Fruit fly (Drosophila melanogaster) whole organism, embryonic: ENCODE measurements around the gene CG1840.

Experiments used
- Abd-B ChIP-seq: fragments of 200-800 bp; sonication (Bioruptor generic); optimal IDR thresholded peaks from 2 replicates; lab custom pipeline; 2018; ENCODE audit warnings: missing biosample characterization, mild to moderate bottlenecking, missing genetic modification characterization, moderate library complexity
- Adf1 ChIP-seq: fragments of 200-800 bp; sonication (Bioruptor generic); IDR thresholded peaks from 2 replicates; pipeline ENCODE4 v1.3.6; 2022; ENCODE audit warnings: missing biosample characterization, missing genetic modification characterization
- CG10147 ChIP-seq: fragments of 200-800 bp; sonication (Bioruptor generic); optimal IDR thresholded peaks from 2 replicates; lab custom pipeline; 2019; ENCODE audit warnings: missing biosample characterization, mild to moderate bottlenecking, missing genetic modification characterization, moderate library complexity
- CG10462 ChIP-seq: fragments of 200-800 bp; sonication (Bioruptor generic); optimal IDR thresholded peaks from 2 replicates; lab custom pipeline; 2016; ENCODE audit warnings: missing biosample characterization, missing genetic modification characterization
- CG10543 ChIP-seq: fragments of 200-800 bp; sonication (Bioruptor generic); optimal IDR thresholded peaks from 3 replicates; lab custom pipeline; 2017; ENCODE audit warnings: missing biosample characterization, mild to moderate bottlenecking, missing genetic modification characterization, moderate library complexity
- CG12071 ChIP-seq: fragments of 200-800 bp; sonication (Bioruptor generic); optimal IDR thresholded peaks from 3 replicates; lab custom pipeline; 2018; ENCODE audit warnings: missing biosample characterization, mild to moderate bottlenecking, missing genetic modification characterization
- CG15011 ChIP-seq: fragments of 200-800 bp; sonication (Bioruptor generic); optimal IDR thresholded peaks from 3 replicates; lab custom pipeline; 2018; ENCODE audit warnings: missing biosample characterization, mild to moderate bottlenecking, missing genetic modification characterization
- CG17385 ChIP-seq: fragments of 200-800 bp; sonication (Bioruptor generic); optimal IDR thresholded peaks from 3 replicates; lab custom pipeline; 2018; ENCODE audit warnings: missing biosample characterization, mild to moderate bottlenecking, missing genetic modification characterization
- CG17568 ChIP-seq: fragments of 200-800 bp; sonication (Bioruptor generic); optimal IDR thresholded peaks from 2 replicates; lab custom pipeline; 2018; ENCODE audit warnings: missing biosample characterization, mild to moderate bottlenecking, missing genetic modification characterization, moderate library complexity
- CG2199 ChIP-seq: fragments of 200-800 bp; sonication (Bioruptor generic); IDR thresholded peaks from 3 replicates; pipeline ENCODE4 v1.3.6; 2022; ENCODE audit warnings: missing biosample characterization, missing genetic modification characterization
- CG3281 ChIP-seq: fragments of 200-800 bp; sonication (Bioruptor generic); optimal IDR thresholded peaks from 3 replicates; lab custom pipeline; 2017; ENCODE audit warnings: missing biosample characterization, mild to moderate bottlenecking, missing genetic modification characterization
- CG42726 ChIP-seq: fragments of 200-800 bp; sonication (Bioruptor generic); IDR thresholded peaks from 2 replicates; pipeline ENCODE4 v1.3.6; 2022; ENCODE audit warnings: missing biosample characterization, missing genetic modification characterization; ENCODE audit not compliant: partially characterized antibody
- CG4854 ChIP-seq: fragments of 200-800 bp; sonication (Bioruptor generic); optimal IDR thresholded peaks from 2 replicates; lab custom pipeline; 2016; ENCODE audit warnings: missing biosample characterization, missing genetic modification characterization, inconsistent platforms
- CG5180 ChIP-seq: fragments of 200-800 bp; sonication (Bioruptor generic); optimal IDR thresholded peaks from 3 replicates; lab custom pipeline; 2017; ENCODE audit warnings: missing biosample characterization, missing genetic modification characterization, mild to moderate bottlenecking, moderate library complexity, missing genetic modification reagents
- CG7357 ChIP-seq: fragments of 200-800 bp; sonication (Bioruptor generic); IDR thresholded peaks from 3 replicates; pipeline ENCODE4 v1.3.6; 2022; ENCODE audit warnings: missing biosample characterization, missing genetic modification characterization
- CG8281 ChIP-seq: fragments of 200-800 bp; sonication (Bioruptor generic); optimal IDR thresholded peaks from 2 replicates; lab custom pipeline; 2018; ENCODE audit warnings: missing biosample characterization, mild to moderate bottlenecking, missing genetic modification characterization, moderate library complexity
- CG8388 ChIP-seq: fragments of 200-800 bp; sonication (Bioruptor generic); optimal IDR thresholded peaks from 2 replicates; lab custom pipeline; 2019; ENCODE audit warnings: missing biosample characterization, mild to moderate bottlenecking, missing genetic modification characterization, moderate library complexity
- CG9817 ChIP-seq: fragments of 200-800 bp; sonication (Bioruptor generic); optimal IDR thresholded peaks from 2 replicates; lab custom pipeline; 2018; ENCODE audit warnings: missing biosample characterization, mild to moderate bottlenecking, missing genetic modification characterization, moderate library complexity
- CHES-1-like ChIP-seq: fragments of 200-800 bp; sonication (Bioruptor generic); optimal IDR thresholded peaks from 2 replicates; lab custom pipeline; 2016; ENCODE audit warnings: missing biosample characterization, missing genetic modification characterization
- Doc2 ChIP-seq: fragments of 200-800 bp; sonication (Bioruptor generic); IDR thresholded peaks from 2 replicates; pipeline ENCODE4 v1.3.6; 2022; ENCODE audit warnings: missing biosample characterization, missing genetic modification characterization
- Eip74EF ChIP-seq, 2 experiments: fragments of 200-800 bp in 1 of 2; fragments of >200 bp in 1 of 2; sonication (Bioruptor generic) in 1 of 2; optimal IDR thresholded peaks; 2 replicates each; lab custom pipeline; 2017 to 2019; ENCODE audit warnings: missing biosample characterization in 2 of 2, missing genetic modification characterization in 2 of 2, mild to moderate bottlenecking in 1 of 2, moderate library complexity in 1 of 2
- Mes4 ChIP-seq: fragments of 200-800 bp; sonication (Bioruptor generic); optimal IDR thresholded peaks from 2 replicates; lab custom pipeline; 2016; ENCODE audit warnings: missing biosample characterization, missing genetic modification characterization
- Mrtf ChIP-seq: fragments of 200-800 bp; sonication (Bioruptor generic); IDR thresholded peaks from 3 replicates; pipeline ENCODE4 v1.3.6; 2022; ENCODE audit warnings: missing biosample characterization, missing genetic modification characterization
- Oaz ChIP-seq: fragments of 200-800 bp; sonication (Bioruptor generic); IDR thresholded peaks from 2 replicates; pipeline ENCODE4 v1.3.6; 2022; ENCODE audit warnings: missing biosample characterization, missing genetic modification characterization
- Opbp ChIP-seq: fragments of 200-800 bp; sonication (Bioruptor generic); IDR thresholded peaks from 3 replicates; pipeline ENCODE4 v1.3.6; 2022; ENCODE audit warnings: missing biosample characterization, missing genetic modification characterization; ENCODE audit not compliant: partially characterized antibody
- Pdp1 ChIP-seq, 2 experiments: fragments of 200-800 bp; sonication (Bioruptor generic); optimal IDR thresholded peaks; 3 replicates each; lab custom pipeline; 2016; ENCODE audit warnings: missing biosample characterization in 2 of 2, missing genetic modification characterization in 2 of 2, mild to moderate bottlenecking in 1 of 2, moderate library complexity in 1 of 2
- Ptx1 ChIP-seq: fragments of 200-800 bp; sonication (Bioruptor generic); IDR thresholded peaks from 2 replicates; pipeline ENCODE4 v1.3.6; 2022; ENCODE audit warnings: missing biosample characterization, missing genetic modification characterization
- Sin3A ChIP-seq: fragments of >200 bp; optimal IDR thresholded peaks from 2 replicates; lab custom pipeline; 2018
- Sry-δ ChIP-seq: fragments of 200-800 bp; sonication (Bioruptor generic); optimal IDR thresholded peaks from 2 replicates; lab custom pipeline; 2016; ENCODE audit warnings: missing biosample characterization, missing genetic modification characterization
- amos ChIP-seq: fragments of 200-800 bp; sonication (Bioruptor generic); IDR thresholded peaks from 2 replicates; pipeline ENCODE4 v1.3.6; 2022; ENCODE audit warnings: missing biosample characterization, missing genetic modification characterization; ENCODE audit not compliant: partially characterized antibody
- btn ChIP-seq: fragments of 200-800 bp; sonication (Bioruptor generic); optimal IDR thresholded peaks from 2 replicates; lab custom pipeline; 2016; ENCODE audit warnings: missing biosample characterization, missing genetic modification characterization
- cad ChIP-seq: fragments of >200 bp; optimal IDR thresholded peaks from 2 replicates; lab custom pipeline; 2017; ENCODE audit warnings: missing biosample characterization, missing genetic modification characterization
- crol ChIP-seq: fragments of 200-800 bp; sonication (Bioruptor generic); IDR thresholded peaks from 2 replicates; pipeline ENCODE4 v1.3.6; 2022; ENCODE audit warnings: missing biosample characterization, missing genetic modification characterization
- dmrt11E ChIP-seq: fragments of 200-800 bp; sonication (Bioruptor generic); optimal IDR thresholded peaks from 3 replicates; lab custom pipeline; 2018; ENCODE audit warnings: missing biosample characterization, mild to moderate bottlenecking, missing genetic modification characterization, moderate library complexity
- en ChIP-seq: fragments of 200-800 bp; sonication (Bioruptor generic); optimal IDR thresholded peaks from 2 replicates; lab custom pipeline; 2016; ENCODE audit warnings: missing biosample characterization, missing genetic modification characterization
- esg ChIP-seq: fragments of 200-800 bp; sonication (Bioruptor generic); conservative IDR thresholded peaks from 2 replicates; pipeline ENCODE4 v1.3.6; 2022; ENCODE audit warnings: missing biosample characterization, missing genetic modification characterization
- hb ChIP-seq: fragments of 200-800 bp; sonication (Bioruptor generic); IDR thresholded peaks from 3 replicates; pipeline ENCODE4 v1.3.6; 2022; ENCODE audit warnings: missing biosample characterization, missing genetic modification characterization; ENCODE audit not compliant: partially characterized antibody
- insv ChIP-seq, 2 experiments: fragments of 200-800 bp; sonication (Bioruptor generic); optimal IDR thresholded peaks; 3 replicates each; lab custom pipeline; 2016 to 2018; ENCODE audit warnings: missing biosample characterization in 2 of 2, missing genetic modification characterization in 2 of 2
- ken ChIP-seq: fragments of 200-800 bp; sonication (Bioruptor generic); IDR thresholded peaks from 3 replicates; pipeline ENCODE4 v1.3.6; 2022; ENCODE audit warnings: missing biosample characterization, missing genetic modification characterization
- oc ChIP-seq: fragments of 200-800 bp; sonication (Bioruptor generic); optimal IDR thresholded peaks from 2 replicates; lab custom pipeline; 2018; ENCODE audit warnings: missing biosample characterization, mild to moderate bottlenecking, missing genetic modification characterization, moderate library complexity
- pnt ChIP-seq: fragments of 200-800 bp; sonication (Bioruptor generic); optimal IDR thresholded peaks from 3 replicates; lab custom pipeline; 2016; ENCODE audit warnings: missing biosample characterization, missing genetic modification characterization
- pzg ChIP-seq: fragments of 200-800 bp; sonication (Bioruptor generic); optimal IDR thresholded peaks from 3 replicates; lab custom pipeline; 2018; ENCODE audit warnings: missing biosample characterization, mild to moderate bottlenecking, missing genetic modification characterization, moderate library complexity
- ranshi ChIP-seq: fragments of 200-800 bp; sonication (Bioruptor generic); IDR thresholded peaks from 2 replicates; pipeline ENCODE4 v1.3.6; 2022; ENCODE audit warnings: missing biosample characterization, missing genetic modification characterization
- run ChIP-seq: fragments of 200-800 bp; sonication (Bioruptor generic); optimal IDR thresholded peaks from 3 replicates; lab custom pipeline; 2018; ENCODE audit warnings: missing biosample characterization, mild to moderate bottlenecking, missing genetic modification characterization
- scrt ChIP-seq: fragments of 200-800 bp; sonication (Bioruptor generic); optimal IDR thresholded peaks from 2 replicates; lab custom pipeline; 2018; ENCODE audit warnings: missing biosample characterization, mild to moderate bottlenecking, missing genetic modification characterization, moderate library complexity
- sd ChIP-seq: fragments of 200-800 bp; sonication (Bioruptor generic); optimal IDR thresholded peaks from 3 replicates; lab custom pipeline; 2018; ENCODE audit warnings: missing biosample characterization, mild to moderate bottlenecking, missing genetic modification characterization, moderate library complexity
- sima ChIP-seq: fragments of 200-800 bp; sonication (Bioruptor generic); optimal IDR thresholded peaks from 2 replicates; lab custom pipeline; 2016; ENCODE audit warnings: missing biosample characterization, missing genetic modification characterization
- sr ChIP-seq: fragments of 200-800 bp; sonication (Bioruptor generic); IDR thresholded peaks from 3 replicates; pipeline ENCODE4 v1.3.6; 2022; ENCODE audit warnings: missing biosample characterization, missing genetic modification characterization
- vvl ChIP-seq: fragments of 200-800 bp; sonication (Bioruptor generic); IDR thresholded peaks from 2 replicates; pipeline ENCODE4 v1.3.6; 2022; ENCODE audit warnings: missing biosample characterization, missing genetic modification characterization
- wdn ChIP-seq: fragments of 200-800 bp; sonication (Bioruptor generic); IDR thresholded peaks from 2 replicates; pipeline ENCODE4 v1.3.6; 2022; ENCODE audit warnings: missing biosample characterization, missing genetic modification characterization
- zen2 ChIP-seq: fragments of 200-800 bp; sonication (Bioruptor generic); IDR thresholded peaks from 3 replicates; pipeline ENCODE4 v1.3.6; 2022; ENCODE audit warnings: missing biosample characterization, missing genetic modification characterization; ENCODE audit not compliant: partially characterized antibody

Gene CG1840

DNA sequence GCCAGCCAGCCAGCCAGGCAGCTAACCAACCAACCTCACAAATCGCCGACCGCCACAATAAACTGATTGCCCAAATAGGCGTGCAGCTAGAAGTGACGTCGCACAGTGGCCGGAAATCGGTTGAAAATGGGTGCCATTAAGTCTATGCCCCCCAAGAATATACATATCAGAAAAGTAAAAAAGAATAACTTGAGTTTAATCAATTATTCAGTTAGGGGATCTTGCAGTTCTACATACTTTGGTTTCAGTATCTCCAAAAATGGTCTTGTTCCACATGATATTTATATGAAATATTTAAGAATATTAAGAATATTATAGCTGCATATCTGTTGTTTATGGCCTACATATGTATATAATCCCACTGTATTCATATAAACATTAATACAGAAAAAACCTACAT, 2.8 kb upstream of the CG1840 start (continued):
- no peak for TF ChIP-seq scrt
- peak; percentile 54 for TF ChIP-seq CG9817 (tag; lab: Kevin White, UChicago)
- TF ChIP-seq vvl (GFP tag; lab: Robert Waterston, UW): peak; percentile 52; the same call in 1 of the 2 replicates
- TF ChIP-seq Mes4 (GFP tag; lab: Kevin White, UChicago): no peak
- TF ChIP-seq CG10543 (GFP tag; lab: Kevin White, UChicago): peak; percentile 76
- no peak for TF ChIP-seq dmrt11E
- TF ChIP-seq CG12071 (GFP tag; lab: Kevin White, UChicago): no peak
- no peak for TF ChIP-seq CG8281 (tag; lab: Kevin White, UChicago)
- no peak for TF ChIP-seq btn (GFP tag; lab: Kevin White, UChicago)
- TF ChIP-seq sr (GFP tag; lab: Robert Waterston, UW): no peak
- no peak for TF ChIP-seq pnt (GFP tag; lab: Kevin White, UChicago)
- TF ChIP-seq CG4854 (GFP tag; lab: Kevin White, UChicago): no peak
- TF ChIP-seq run: no peak
- no peak for TF ChIP-seq Doc2 (GFP tag; lab: Robert Waterston, UW)
- TF ChIP-seq sima (GFP tag; lab: Kevin White, UChicago): no peak
- TF ChIP-seq CG17568 (GFP tag; lab: Kevin White, UChicago): no peak
- peak; percentile 51 for TF ChIP-seq CG17385 (GFP tag; lab: Kevin White, UChicago)
- TF ChIP-seq Pdp1 (GFP tag; optimal IDR thresholded peaks at IDR 0.05; lab: Kevin White, UChicago): no peak
- no peak for TF ChIP-seq oc (tag; lab: Kevin White, UChicago)
- TF ChIP-seq CHES-1-like (GFP tag; lab: Kevin White, UChicago): no peak
- peak; percentile 34; the same call in 1 of the 2 replicates for TF ChIP-seq esg
- TF ChIP-seq ken (GFP tag; lab: Robert Waterston, UW): no peak
- no peak for TF ChIP-seq Opbp (GFP tag; lab: Robert Waterston, UW)
- peak; percentile 43 for TF ChIP-seq Abd-B (GFP tag; lab: Kevin White, UChicago)
- no peak for TF ChIP-seq Mrtf (GFP tag; lab: Robert Waterston, UW)
- peak; percentile 41; the same call in 1 of the 2 replicates for TF ChIP-seq ranshi
- no peak for TF ChIP-seq CG42726 (GFP tag; lab: Robert Waterston, UW)
- no peak for TF ChIP-seq Ptx1 (GFP tag; lab: Robert Waterston, UW)
- no peak for TF ChIP-seq hb (GFP tag; lab: Robert Waterston, UW)
- no peak for TF ChIP-seq pzg (GFP tag; lab: Kevin White, UChicago)
- no peak for TF ChIP-seq insv (GFP tag; optimal IDR thresholded peaks at IDR 0.05; lab: Kevin White, UChicago)
- TF ChIP-seq CG15011 (GFP tag; lab: Kevin White, UChicago): no peak
- TF ChIP-seq Adf1: no peak; the same call in 1 of the 2 replicates
- no peak for TF ChIP-seq crol (GFP tag; lab: Robert Waterston, UW)
- no peak for TF ChIP-seq CG10147 (GFP tag; lab: Kevin White, UChicago)
- TF ChIP-seq wdn: no peak
- TF ChIP-seq en (GFP tag; lab: Kevin White, UChicago): no peak
- peak; percentile 20 for TF ChIP-seq sd
- 0 out of 2 replicates have a peak, but pooled peaks have one; percentile 10 for TF ChIP-seq Oaz (GFP tag; lab: Robert Waterston, UW)
- TF ChIP-seq amos (GFP tag; lab: Robert Waterston, UW): peak; percentile 26; the same call in 1 of the 2 replicates
- no peak for TF ChIP-seq cad
- no peak for TF ChIP-seq Sry-δ (GFP tag; lab: Kevin White, UChicago)
- no peak for TF ChIP-seq zen2 (GFP tag; lab: Robert Waterston, UW)
- peak; percentile 17 for TF ChIP-seq CG8388 (GFP tag; lab: Kevin White, UChicago)
- TF ChIP-seq CG7357 (GFP tag; lab: Robert Waterston, UW): no peak
- TF ChIP-seq Eip74EF (GFP tag; optimal IDR thresholded peaks at IDR 0.05; lab: Kevin White, UChicago): no peak
- peak; percentile 34; the same call in 1 of the 3 replicates for TF ChIP-seq CG2199 (GFP tag; lab: Robert Waterston, UW)
- peak; percentile 19 for TF ChIP-seq CG5180
- peak; percentile 68 for TF ChIP-seq CG3281 (GFP tag; lab: Kevin White, UChicago)
- TF ChIP-seq Sin3A (lab: Kevin White, UChicago): no peak
- no peak for TF ChIP-seq CG10462 (GFP tag; lab: Kevin White, UChicago)
